Worm (Caenorhabditis elegans): ENCODE data around the gene F25E5.1.

The F25E5.1 gene

ce11 chrV:7436911-7437310 lies 28.8 kb upstream of the F25E5.1 start (continued):
- TF ChIP-seq mep-1 (tag; optimal IDR thresholded peaks at IDR 0.05) (peak; percentile 50), nhr-25 (tag; optimal IDR thresholded peaks at IDR 0.05; ENCODE audit: borderline replicate concordance, insufficient read depth) (no peak)

ce11 chrV:7437538-7437937 lies 28.1 kb upstream of the F25E5.1 start, which contains the start of gene F25E5.9:
TSS of gene F25E5.9 (minus strand) at chrV:7437919.
- TF ChIP-seq tag-97 (GFP tag; IDR thresholded peaks at IDR 0.05), result no peak
- no peak for TF ChIP-seq daf-12 (tag; optimal IDR thresholded peaks at IDR 0.05)
- no peak for TF ChIP-seq F37D6.2 (tag; optimal IDR thresholded peaks at IDR 0.05)
- no peak for TF ChIP-seq dmd-9 (GFP tag; IDR thresholded peaks at IDR 0.05)
- no peak for TF ChIP-seq ceh-44 (GFP tag; IDR thresholded peaks at IDR 0.05)
- no peak for TF ChIP-seq Y105C5A.15 (GFP tag; IDR thresholded peaks at IDR 0.05)
- 0 out of 2 replicates have a peak, but pooled peaks have one; percentile 11 for TF ChIP-seq tra-1 (GFP tag; IDR thresholded peaks at IDR 0.05)
- no peak for TF ChIP-seq ztf-11 (tag; optimal IDR thresholded peaks at IDR 0.05)
- TF ChIP-seq cey-2 (tag; optimal IDR thresholded peaks at IDR 0.05; ENCODE audit: borderline replicate concordance, insufficient read depth), result no peak
- TF ChIP-seq nhr-111 (GFP tag; optimal IDR thresholded peaks at IDR 0.05), result no peak
- TF ChIP-seq nhr-6 (tag; optimal IDR thresholded peaks at IDR 0.05), result peak; percentile 2
- TF ChIP-seq nhr-76 (tag; optimal IDR thresholded peaks at IDR 0.05), result no peak
- TF ChIP-seq hlh-30 (tag; optimal IDR thresholded peaks at IDR 0.05; ENCODE audit: insufficient read depth), result peak; percentile 20
- no peak for TF ChIP-seq lin-13 (GFP tag; optimal IDR thresholded peaks at IDR 0.05)
- no peak for TF ChIP-seq ceh-62 (tag; optimal IDR thresholded peaks at IDR 0.05)
- no peak for TF ChIP-seq lin-38 (GFP tag; IDR thresholded peaks at IDR 0.05)
- no peak for TF ChIP-seq unc-130 (GFP tag; optimal IDR thresholded peaks at IDR 0.05)
- TF ChIP-seq snpc-1.2 (GFP tag; IDR thresholded peaks at IDR 0.05), result no peak
- TF ChIP-seq nhr-25 (tag; optimal IDR thresholded peaks at IDR 0.05; ENCODE audit: borderline replicate concordance, insufficient read depth), result no peak
- no peak for TF ChIP-seq nhr-41 (GFP tag; IDR thresholded peaks at IDR 0.05)
- TF ChIP-seq aha-1 (tag), result no peak
- no peak for TF ChIP-seq pqm-1 (tag; optimal IDR thresholded peaks at IDR 0.05)
- TF ChIP-seq mxl-2 (GFP tag; conservative IDR thresholded peaks at IDR 0.05), result no peak
- TF ChIP-seq aly-2 (tag; optimal IDR thresholded peaks at IDR 0.05), result no peak
- peak; percentile 29 for TF ChIP-seq fkh-10 (GFP tag; optimal IDR thresholded peaks at IDR 0.05)
- 0 out of 2 replicates have a peak, but pooled peaks have one; percentile 12 for TF ChIP-seq set-16 (GFP tag; IDR thresholded peaks at IDR 0.05)
- TF ChIP-seq nhr-42 (GFP tag; IDR thresholded peaks at IDR 0.05), result no peak
- no peak for TF ChIP-seq zip-11 (GFP tag; IDR thresholded peaks at IDR 0.05)
- no peak for TF ChIP-seq egl-27 (tag; optimal IDR thresholded peaks at IDR 0.05)
- TF ChIP-seq ctbp-1 (GFP tag; IDR thresholded peaks at IDR 0.05), result peak; percentile 61
- TF ChIP-seq lin-29 (GFP tag; IDR thresholded peaks at IDR 0.05), result no peak
- no peak for TF ChIP-seq T20F7.1 (GFP tag; optimal IDR thresholded peaks at IDR 0.05)
- TF ChIP-seq ztf-7 (tag; optimal IDR thresholded peaks at IDR 0.05), result no peak
- TF ChIP-seq zip-2 (tag; optimal IDR thresholded peaks at IDR 0.05), result no peak
- TF ChIP-seq nhr-28 (tag; optimal IDR thresholded peaks at IDR 0.05), result no peak
- TF ChIP-seq mep-1 (tag; optimal IDR thresholded peaks at IDR 0.05), result no peak
- TF ChIP-seq php-3 (GFP tag; IDR thresholded peaks at IDR 0.05), result no peak
- no peak for TF ChIP-seq spr-1 (tag; optimal IDR thresholded peaks at IDR 0.05)
- peak; percentile 72; the same call in 1 of the 2 replicates for TF ChIP-seq egl-43 (GFP tag; IDR thresholded peaks at IDR 0.05)
- no peak for TF ChIP-seq ceh-82 (tag; optimal IDR thresholded peaks at IDR 0.05)
- no peak for TF ChIP-seq sdz-12 (GFP tag; optimal IDR thresholded peaks at IDR 0.05)
- TF ChIP-seq daf-16 (GFP tag; optimal IDR thresholded peaks at IDR 0.05), result no peak
- TF ChIP-seq daf-16 (tag; optimal IDR thresholded peaks at IDR 0.05), result no peak
- TF ChIP-seq ZK546.5 (tag; optimal IDR thresholded peaks at IDR 0.05), result no peak
- no peak for TF ChIP-seq R02D3.7 (tag; optimal IDR thresholded peaks at IDR 0.05)
- no peak for TF ChIP-seq lir-3 (tag; optimal IDR thresholded peaks at IDR 0.05)
- peak; percentile 23 for TF ChIP-seq mes-2 (tag; optimal IDR thresholded peaks at IDR 0.05; ENCODE audit: poor library complexity, severe bottlenecking)
- TF ChIP-seq lin-1 (GFP tag; IDR thresholded peaks at IDR 0.05), result no peak
- TF ChIP-seq mdt-29 (GFP tag; IDR thresholded peaks at IDR 0.05), result no peak
- TF ChIP-seq spr-3 (GFP tag; optimal IDR thresholded peaks at IDR 0.05), result no peak
